Fruit fly (Drosophila melanogaster): ENCODE results near the gene CG8132.

dm6 chr3R:9430344-9431253, 29.3 kb downstream of the CG8132 start:
- TF ChIP-seq pan (optimal IDR thresholded peaks at IDR 0.05) (no peak), CG8478 (optimal IDR thresholded peaks at IDR 0.05) (no peak), usp (GFP tag; optimal IDR thresholded peaks at IDR 0.05) (no peak), Dll (optimal IDR thresholded peaks at IDR 0.05) (no peak), psq (optimal IDR thresholded peaks at IDR 0.05) (no peak), EcR (GFP tag; optimal IDR thresholded peaks at IDR 0.05) (no peak)
